Fruit fly (Drosophila melanogaster): ENCODE results near the gene CG17475.
A peak's percentile ranks its signal among the peaks of the same experiment; 100 is the strongest.

CG17475 gene

DNA sequence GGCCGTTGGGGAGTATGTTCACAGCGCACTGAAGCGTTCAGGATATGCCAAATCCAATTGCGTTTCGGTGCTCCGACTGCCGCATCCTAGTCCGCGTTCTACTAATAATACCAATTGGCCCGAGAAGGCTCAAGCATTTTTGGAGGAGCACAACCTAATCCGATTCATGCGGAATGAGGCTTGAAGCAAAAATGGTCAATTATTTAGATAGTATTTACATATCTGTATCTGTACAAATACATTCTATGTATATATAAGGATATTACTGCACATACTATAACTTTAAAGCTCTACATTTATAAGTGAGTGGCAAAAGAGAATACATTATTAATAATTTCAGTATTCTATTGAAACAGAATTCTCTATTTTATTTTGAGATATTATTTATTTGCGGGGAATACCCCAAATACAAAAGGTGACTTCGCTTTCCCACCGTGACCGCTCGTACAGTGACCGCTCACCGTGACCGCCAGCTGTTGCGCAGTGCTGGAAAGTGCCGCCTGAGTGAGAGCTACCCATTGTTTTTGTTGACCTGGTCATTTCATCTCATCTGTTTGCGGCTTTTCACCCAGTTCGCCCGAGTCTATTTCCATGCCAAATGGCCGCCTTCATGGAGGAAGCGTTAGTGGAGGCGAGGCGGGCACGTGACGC lies 21.3 kb upstream of the CG17475 start, which contains the start of gene CG5292 (continued):
- TF ChIP-seq CG14014 (GFP tag; IDR thresholded peaks at IDR 0.05) (peak; percentile 33; the same call in 1 of the 2 replicates), esg (GFP tag; conservative IDR thresholded peaks at IDR 0.05) (peak; percentile 34; the same call in 1 of the 2 replicates), CG34376 (GFP tag; optimal IDR thresholded peaks at IDR 0.05) (peak; percentile 23), CG6175 (GFP tag; IDR thresholded peaks at IDR 0.05) (no peak), Tbp (GFP tag; optimal IDR thresholded peaks at IDR 0.05) (no peak), CG4617 (GFP tag; optimal IDR thresholded peaks at IDR 0.05; ENCODE audit: borderline replicate concordance) (peak; percentile 59), CG10959 (GFP tag; IDR thresholded peaks at IDR 0.05) (0 out of 2 replicates have a peak, but pooled peaks have one; percentile 27), CTCF (GFP tag; optimal IDR thresholded peaks at IDR 0.05) (no peak), salm (tag; optimal IDR thresholded peaks at IDR 0.05) (no peak), Rx (GFP tag; IDR thresholded peaks at IDR 0.05) (no peak), Bdp1 (GFP tag; optimal IDR thresholded peaks at IDR 0.05) (peak; percentile 9), CG34224 (GFP tag; IDR thresholded peaks at IDR 0.05; ENCODE audit: partially characterized antibody) (peak; percentile 65), CG13775 (GFP tag; optimal IDR thresholded peaks at IDR 0.05) (peak; percentile 37), Optix (GFP tag; IDR thresholded peaks at IDR 0.05) (peak; percentile 27; the same call in 1 of the 3 replicates), CG1233 (GFP tag; optimal IDR thresholded peaks at IDR 0.05) (no peak), luna (GFP tag; optimal IDR thresholded peaks at IDR 0.05) (no peak), CG7556 (GFP tag; optimal IDR thresholded peaks at IDR 0.05) (peak; percentile 36), chif (GFP tag; optimal IDR thresholded peaks at IDR 0.05) (no peak), Xbp1 (GFP tag; optimal IDR thresholded peaks at IDR 0.05) (peak; percentile 64), croc (GFP tag; conservative IDR thresholded peaks at IDR 0.05) (peak; percentile 40; the same call in 2 of the 3 replicates), br (optimal IDR thresholded peaks at IDR 0.05) (no peak), gsb-n (tag; optimal IDR thresholded peaks at IDR 0.05) (peak; percentile 50), wdn (GFP tag; IDR thresholded peaks at IDR 0.05) (no peak), Atf6 (GFP tag; IDR thresholded peaks at IDR 0.05) (no peak; the same call in 1 of the 2 replicates), gro (GFP tag; optimal IDR thresholded peaks at IDR 0.05) (no peak), CG17802 (tag; optimal IDR thresholded peaks at IDR 0.05) (no peak), CG18011 (GFP tag; optimal IDR thresholded peaks at IDR 0.05) (no peak), TFAM (GFP tag; optimal IDR thresholded peaks at IDR 0.05) (no peak), CG7963 (GFP tag; IDR thresholded peaks at IDR 0.05; ENCODE audit: partially characterized antibody) (no peak), B-H1 (GFP tag; IDR thresholded peaks at IDR 0.05) (peak; percentile 45; the same call in 1 of the 3 replicates), Oaz (GFP tag; IDR thresholded peaks at IDR 0.05) (no peak), GATAe (GFP tag; conservative IDR thresholded peaks at IDR 0.05) (no peak), CG12769 (tag; optimal IDR thresholded peaks at IDR 0.05) (no peak), CG2678 (tag; optimal IDR thresholded peaks at IDR 0.05) (no peak)

DNA sequence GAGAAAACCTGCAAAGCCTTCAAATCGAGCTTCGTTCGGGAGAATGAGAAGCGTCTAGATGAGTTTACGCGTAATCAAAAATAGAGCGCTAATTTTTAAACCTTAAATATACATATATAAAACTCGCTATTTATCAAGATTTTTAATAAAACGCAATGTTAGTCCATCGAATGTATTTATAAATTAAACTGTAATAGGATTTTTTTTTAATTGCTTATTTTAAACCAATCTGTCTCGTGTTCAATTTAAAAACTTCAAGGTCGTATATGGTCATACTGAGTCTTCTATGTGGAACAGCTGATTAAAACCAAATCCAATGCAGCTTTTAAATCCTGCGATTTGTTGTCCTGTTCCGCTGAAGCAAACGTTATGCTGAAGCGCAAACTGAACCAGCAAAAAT lies 20.1 kb upstream of the CG17475 start, which contains the start of gene Smug:
Gene Smug, plus strand, starts transcription at position 301 of the 400 bp plus-strand sequence.
- TF ChIP-seq E2f2 (GFP tag; IDR thresholded peaks at IDR 0.05) = peak; percentile 16; the same call in 1 of the 2 replicates
- TF ChIP-seq nerfin-1 (tag; optimal IDR thresholded peaks at IDR 0.05) = peak; percentile 23
- peak in 1 of 2 experiments; percentile 59 for TF ChIP-seq crp (GFP tag; optimal IDR thresholded peaks at IDR 0.05)
- TF ChIP-seq CG10959 (GFP tag; IDR thresholded peaks at IDR 0.05) = no peak

DNA sequence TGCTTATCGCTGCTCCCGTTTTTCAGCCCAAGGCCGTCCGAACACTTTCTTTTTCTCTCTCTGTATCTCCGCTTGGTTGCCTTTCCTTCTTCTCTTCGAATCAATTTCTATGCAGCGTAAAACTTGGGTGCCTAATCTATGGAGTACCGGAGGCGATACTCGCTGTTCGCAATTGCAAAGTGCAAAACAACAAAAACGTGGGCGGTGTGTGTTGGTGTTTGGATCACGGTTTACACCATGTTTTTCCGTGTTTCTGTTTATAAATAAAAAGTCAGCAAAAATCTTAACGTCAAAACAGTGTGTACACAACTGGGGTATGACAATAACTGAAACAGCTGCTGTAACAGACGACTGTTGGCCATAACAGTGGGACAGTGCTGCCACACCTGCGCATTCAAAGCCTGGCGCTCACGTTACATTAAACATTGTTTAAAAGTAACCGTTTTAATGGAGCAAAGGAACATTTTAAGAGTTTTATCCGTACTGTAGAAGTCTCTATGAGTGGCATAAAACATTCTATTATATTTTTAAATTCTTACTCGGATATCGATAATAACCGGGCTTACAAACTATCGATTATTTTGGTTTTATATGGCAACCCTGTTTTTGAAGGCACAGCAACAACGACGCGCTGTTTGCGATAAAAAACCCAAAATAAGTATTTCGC lies 19.0 kb upstream of the CG17475 start, which contains the start of the genes m-cup and Det:
Gene m-cup, minus strand, starts transcription at position 333 of the 667 bp plus-strand sequence.
Gene Det, plus strand, starts transcription at position 588 of the 667 bp plus-strand sequence.
- TF ChIP-seq CG11247 (GFP tag; IDR thresholded peaks at IDR 0.05) = no peak
- no peak for TF ChIP-seq CG15601 (tag; optimal IDR thresholded peaks at IDR 0.05)
- TF ChIP-seq Blimp-1 (GFP tag; optimal IDR thresholded peaks at IDR 0.05) = no peak
- TF ChIP-seq dm (GFP tag; optimal IDR thresholded peaks at IDR 0.05) = no peak
- peak; percentile 9 for TF ChIP-seq CG8924 (tag; optimal IDR thresholded peaks at IDR 0.05)
- peak; percentile 87 for TF ChIP-seq Sin3A (optimal IDR thresholded peaks at IDR 0.05)
- peak; percentile 86 for TF ChIP-seq CG2116 (GFP tag; optimal IDR thresholded peaks at IDR 0.05)
- no peak for TF ChIP-seq slp2 (GFP tag; optimal IDR thresholded peaks at IDR 0.05)
- peak; percentile 21 for TF ChIP-seq CG15696 (tag; optimal IDR thresholded peaks at IDR 0.05)
- peak; percentile 8 for TF ChIP-seq CG4424 (GFP tag; optimal IDR thresholded peaks at IDR 0.05)
- TF ChIP-seq tx (GFP tag; optimal IDR thresholded peaks at IDR 0.05) = no peak
- peak; percentile 23 for TF ChIP-seq Hmr (GFP tag; optimal IDR thresholded peaks at IDR 0.05)
- no peak for TF ChIP-seq ase (GFP tag; IDR thresholded peaks at IDR 0.05)
